Comparison of ENCODE assay signal across 3 fruit fly cellular contexts in the genomic region with DNA sequence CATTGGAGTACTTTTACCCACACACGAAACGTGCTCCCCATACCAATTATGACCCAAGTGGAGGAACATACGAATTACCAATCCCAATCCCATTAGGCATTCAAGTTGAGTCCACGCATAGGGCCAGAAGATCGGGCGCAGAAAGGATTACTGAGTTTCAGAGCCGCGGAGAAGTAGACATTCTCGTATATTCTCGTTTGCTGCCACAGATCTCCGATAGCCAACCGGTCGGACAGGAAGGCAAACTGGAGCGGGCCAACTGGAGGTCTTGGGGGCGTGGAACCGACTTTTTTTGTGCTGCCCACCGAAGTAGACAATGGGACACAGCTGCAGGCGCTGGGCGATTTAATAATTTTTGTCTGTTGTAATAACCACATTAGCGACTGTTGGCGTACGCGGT.
TF ChIP-seq lines count a peak whose summit lies in the region.

No protein-coding gene starts in this region.

- TF ChIP-seq CTCF in whole organism, embryonic (GFP tag; optimal IDR thresholded peaks at IDR 0.05; lab: Kevin White, UChicago): no peak

TF ChIP-seq in whole organism, embryonic, 481 proteins besides CTCF, POLR2A, EP300 and RAD21:
- TF ChIP-seq Oaz (GFP tag; IDR thresholded peaks at IDR 0.05; lab: Robert Waterston, UW) (no peak), usp (GFP tag; optimal IDR thresholded peaks at IDR 0.05; lab: Kevin White, UChicago) (no peak), CG6175 (GFP tag; IDR thresholded peaks at IDR 0.05; lab: Robert Waterston, UW) (0 out of 3 replicates have a peak, but pooled peaks have one; percentile 13), oc (tag; optimal IDR thresholded peaks at IDR 0.05; lab: Kevin White, UChicago) (peak; percentile 2), Hr78 (GFP tag; optimal IDR thresholded peaks at IDR 0.05; lab: Kevin White, UChicago) (peak in 1 of 2 experiments; percentile 76), gro (GFP tag; optimal IDR thresholded peaks at IDR 0.05; lab: Kevin White, UChicago) (no peak), CG9727 (GFP tag; optimal IDR thresholded peaks at IDR 0.05; lab: Kevin White, UChicago) (no peak), CG14965 (GFP tag; optimal IDR thresholded peaks at IDR 0.05; lab: Kevin White, UChicago; ENCODE audit: borderline replicate concordance) (no peak), p53 (GFP tag; optimal IDR thresholded peaks at IDR 0.05; lab: Kevin White, UChicago) (no peak), Ssrp (tag; optimal IDR thresholded peaks at IDR 0.05; lab: Kevin White, UChicago) (no peak), nom (GFP tag; optimal IDR thresholded peaks at IDR 0.05; lab: Kevin White, UChicago) (peak; percentile 10), dimm (GFP tag; IDR thresholded peaks at IDR 0.05; lab: Robert Waterston, UW) (no peak), CG13894 (tag; optimal IDR thresholded peaks at IDR 0.05; lab: Kevin White, UChicago) (no peak), Hsf (GFP tag; optimal IDR thresholded peaks at IDR 0.05; lab: Kevin White, UChicago) (no peak), vvl (GFP tag; IDR thresholded peaks at IDR 0.05; lab: Robert Waterston, UW) (peak; percentile 15; the same call in 1 of the 2 replicates), Dfd (GFP tag; optimal IDR thresholded peaks at IDR 0.05; lab: Kevin White, UChicago) (no peak), chinmo (GFP tag; IDR thresholded peaks at IDR 0.05; lab: Robert Waterston, UW; ENCODE audit: partially characterized antibody) (0 out of 4 replicates have a peak, but pooled peaks have one; percentile 43), CG6272 (GFP tag; IDR thresholded peaks at IDR 0.05; lab: Robert Waterston, UW) (no peak), kni (GFP tag; optimal IDR thresholded peaks at IDR 0.05; lab: Kevin White, UChicago) (peak; percentile 62)
TF ChIP-seq in whole organism, embryonic: peak in this region for 7.

TF ChIP-seq in whole organism, prepupa, 60 proteins besides CTCF, POLR2A, EP300 and RAD21:
- TF ChIP-seq spab (GFP tag; optimal IDR thresholded peaks at IDR 0.05; lab: Kevin White, UChicago): no peak
- TF ChIP-seq CG4318 (GFP tag; optimal IDR thresholded peaks at IDR 0.05; lab: Kevin White, UChicago): no peak
- TF ChIP-seq ss (GFP tag; optimal IDR thresholded peaks at IDR 0.05; lab: Kevin White, UChicago): peak; percentile 35 to 37
- TF ChIP-seq cyc (GFP tag; optimal IDR thresholded peaks at IDR 0.05; lab: Kevin White, UChicago): no peak
- no peak for TF ChIP-seq CG6854 (GFP tag; optimal IDR thresholded peaks at IDR 0.05; lab: Kevin White, UChicago)
- no peak for TF ChIP-seq CG16779 (tag; optimal IDR thresholded peaks at IDR 0.05; lab: Kevin White, UChicago)
- TF ChIP-seq CG6163 (GFP tag; IDR thresholded peaks at IDR 0.05; lab: Robert Waterston, UW): no peak
- no peak for TF ChIP-seq Eip75B (GFP tag; optimal IDR thresholded peaks at IDR 0.05; lab: Kevin White, UChicago)
- peak; percentile 32 for TF ChIP-seq CG1621 (tag; optimal IDR thresholded peaks at IDR 0.05; lab: Kevin White, UChicago)
- TF ChIP-seq Blimp-1 (GFP tag; optimal IDR thresholded peaks at IDR 0.05; lab: Kevin White, UChicago): no peak
- TF ChIP-seq CG10669 (GFP tag; optimal IDR thresholded peaks at IDR 0.05; lab: Kevin White, UChicago): no peak
- no peak for TF ChIP-seq salr (GFP tag; optimal IDR thresholded peaks at IDR 0.05; lab: Kevin White, UChicago)
- TF ChIP-seq fkh (GFP tag; optimal IDR thresholded peaks at IDR 0.05; lab: Kevin White, UChicago): no peak
- TF ChIP-seq CG8319 (GFP tag; optimal IDR thresholded peaks at IDR 0.05; lab: Kevin White, UChicago): no peak
- no peak for TF ChIP-seq Lpt (GFP tag; optimal IDR thresholded peaks at IDR 0.05; lab: Kevin White, UChicago)
- no peak for TF ChIP-seq Sox14 (GFP tag; optimal IDR thresholded peaks at IDR 0.05; lab: Kevin White, UChicago)
- no peak for TF ChIP-seq CG31627 (GFP tag; optimal IDR thresholded peaks at IDR 0.05; lab: Kevin White, UChicago)

TF ChIP-seq in whole organism, pupa, 21 proteins besides CTCF, POLR2A, EP300 and RAD21:
- TF ChIP-seq fd96Ca (GFP tag; IDR thresholded peaks at IDR 0.05; lab: Robert Waterston, UW) (no peak), CG34367 (tag; optimal IDR thresholded peaks at IDR 0.05; lab: Kevin White, UChicago) (no peak), CG12605 (GFP tag; IDR thresholded peaks at IDR 0.05; lab: Robert Waterston, UW) (no peak), CG13204 (GFP tag; optimal IDR thresholded peaks at IDR 0.05; lab: Kevin White, UChicago) (peak; percentile 17), Pif1A (GFP tag; optimal IDR thresholded peaks at IDR 0.05; lab: Kevin White, UChicago) (no peak), CG4496 (GFP tag; IDR thresholded peaks at IDR 0.05; lab: Robert Waterston, UW) (no peak), gl (tag; optimal IDR thresholded peaks at IDR 0.05; lab: Kevin White, UChicago) (no peak), CG32121 (GFP tag; IDR thresholded peaks at IDR 0.05; lab: Robert Waterston, UW) (no peak), D1 (tag; optimal IDR thresholded peaks at IDR 0.05; lab: Kevin White, UChicago) (no peak), CG17806 (tag; optimal IDR thresholded peaks at IDR 0.05; lab: Kevin White, UChicago) (no peak), CG14655 (GFP tag; optimal IDR thresholded peaks at IDR 0.05; lab: Kevin White, UChicago) (no peak), Ets98B (GFP tag; IDR thresholded peaks at IDR 0.05; lab: Robert Waterston, UW) (no peak), CG8301 (tag; optimal IDR thresholded peaks at IDR 0.05; lab: Kevin White, UChicago) (no peak), rn (GFP tag; IDR thresholded peaks at IDR 0.05; lab: Robert Waterston, UW) (no peak), EcR (GFP tag; optimal IDR thresholded peaks at IDR 0.05; lab: Kevin White, UChicago) (peak; percentile 79), CG8159 (tag; optimal IDR thresholded peaks at IDR 0.05; lab: Kevin White, UChicago) (no peak), CG9948 (tag; optimal IDR thresholded peaks at IDR 0.05; lab: Kevin White, UChicago) (no peak)
